Worm (Caenorhabditis elegans) whole organism, L3 larva: ENCODE measurements around the gene srw-38.

ENCODE experiments used
- ceh-28 ChIP-seq: fragments of 150-350 bp; optimal IDR thresholded peaks from 2 replicates; lab custom pipeline; 2014; ENCODE audit warnings: missing biosample characterization, missing genetic modification reagents, missing genetic modification characterization
- ceh-82 ChIP-seq: fragments of 150-350 bp; optimal IDR thresholded peaks from 2 replicates; lab custom pipeline; 2014; ENCODE audit warnings: missing biosample characterization, missing genetic modification characterization
- eor-1 ChIP-seq, 2 experiments: fragments of 150-350 bp; optimal IDR thresholded peaks; 2 replicates each; lab custom pipeline; 2014 to 2018; ENCODE audit warnings: missing biosample characterization in 2 of 2, missing genetic modification characterization in 2 of 2
- lsy-12 ChIP-seq: sonication (generic microtip); optimal IDR thresholded peaks from 2 replicates; lab custom pipeline; 2016; ENCODE audit warnings: mild to moderate bottlenecking, missing genetic modification characterization, missing compliant biosample characterization
- nhr-11 ChIP-seq: fragments of 150-350 bp; optimal IDR thresholded peaks from 2 replicates; lab custom pipeline; 2014; ENCODE audit warnings: missing biosample characterization, missing genetic modification characterization
- nhr-12 ChIP-seq: fragments of 150-350 bp; optimal IDR thresholded peaks from 2 replicates; lab custom pipeline; 2014; ENCODE audit warnings: missing biosample characterization, missing genetic modification characterization
- zag-1 ChIP-seq: fragments of 150-350 bp; optimal IDR thresholded peaks from 2 replicates; lab custom pipeline; 2014; ENCODE audit warnings: missing biosample characterization, missing genetic modification characterization

- TF ChIP-seq ceh-28 (tag; lab: Kevin White, UChicago) (no peak), eor-1 (tag; optimal IDR thresholded peaks at IDR 0.05; lab: Kevin White, UChicago) (no peak), nhr-12 (tag; lab: Kevin White, UChicago) (no peak), lsy-12 (tag; lab: Kevin White, UChicago) (no peak), zag-1 (tag; lab: Kevin White, UChicago) (no peak), ceh-82 (no peak), nhr-11 (tag; lab: Kevin White, UChicago) (no peak)
Measured at ce11 chrV:19822093-19822492, 14.1 kb upstream of the srw-38 start, which contains the start of gene Y116F11B.17.
